Fruit fly (Drosophila melanogaster): ENCODE results near the gene JMJD7.

Gene JMJD7

dm6 chr3L:13403141-13403867 is 46.8 kb downstream of the JMJD7 start (continued):
- no peak for TF ChIP-seq nom (GFP tag; optimal IDR thresholded peaks at IDR 0.05)
- TF ChIP-seq TFAM (GFP tag; optimal IDR thresholded peaks at IDR 0.05), result no peak
- no peak for TF ChIP-seq CG10654 (GFP tag; optimal IDR thresholded peaks at IDR 0.05)
- 0 out of 2 replicates have a peak, but pooled peaks have one; percentile 23 for TF ChIP-seq vvl (GFP tag; IDR thresholded peaks at IDR 0.05)
- no peak for TF ChIP-seq Optix (GFP tag; IDR thresholded peaks at IDR 0.05)
- no peak for TF ChIP-seq Atf-2 (GFP tag; optimal IDR thresholded peaks at IDR 0.05)
- TF ChIP-seq chn (GFP tag; optimal IDR thresholded peaks at IDR 0.05), result peak; percentile 2
- TF ChIP-seq CG8089 (GFP tag; optimal IDR thresholded peaks at IDR 0.05), result no peak
- no peak for TF ChIP-seq CG13296 (GFP tag; optimal IDR thresholded peaks at IDR 0.05)
- no peak for TF ChIP-seq CG17328 (GFP tag; IDR thresholded peaks at IDR 0.05)
- TF ChIP-seq ase (GFP tag; IDR thresholded peaks at IDR 0.05), result no peak
- TF ChIP-seq CG17612 (GFP tag; IDR thresholded peaks at IDR 0.05), result no peak
- TF ChIP-seq da (GFP tag; optimal IDR thresholded peaks at IDR 0.05), result no peak
- TF ChIP-seq CG7839 (tag; optimal IDR thresholded peaks at IDR 0.05), result peak; percentile 29
- no peak; the same call in 1 of the 2 replicates for TF ChIP-seq lmd (GFP tag; IDR thresholded peaks at IDR 0.05)
- TF ChIP-seq CG3281 (GFP tag; optimal IDR thresholded peaks at IDR 0.05), result no peak
- no peak for TF ChIP-seq Hr3 (GFP tag; optimal IDR thresholded peaks at IDR 0.05)
- TF ChIP-seq Asciz (GFP tag; optimal IDR thresholded peaks at IDR 0.05), result peak; percentile 3
- no peak for TF ChIP-seq CG5953 (GFP tag; IDR thresholded peaks at IDR 0.05)
- no peak for TF ChIP-seq al (GFP tag; IDR thresholded peaks at IDR 0.05)
- no peak for TF ChIP-seq crol (GFP tag; IDR thresholded peaks at IDR 0.05)
- TF ChIP-seq CG10209 (GFP tag; optimal IDR thresholded peaks at IDR 0.05), result no peak
- TF ChIP-seq CG4404 (GFP tag; IDR thresholded peaks at IDR 0.05), result peak; percentile 46
- no peak for TF ChIP-seq org-1 (GFP tag; optimal IDR thresholded peaks at IDR 0.05)
- no peak for TF ChIP-seq Dref (GFP tag; IDR thresholded peaks at IDR 0.05)
- TF ChIP-seq Lpt (GFP tag; optimal IDR thresholded peaks at IDR 0.05), result no peak
- TF ChIP-seq cas (GFP tag; IDR thresholded peaks at IDR 0.05), result no peak
- TF ChIP-seq CG15073 (GFP tag; optimal IDR thresholded peaks at IDR 0.05), result no peak
- no peak for TF ChIP-seq E2f2 (GFP tag; IDR thresholded peaks at IDR 0.05)
- no peak for TF ChIP-seq yki (optimal IDR thresholded peaks at IDR 0.05)
- TF ChIP-seq stwl (tag; optimal IDR thresholded peaks at IDR 0.05), result no peak
- no peak for TF ChIP-seq kni (GFP tag; optimal IDR thresholded peaks at IDR 0.05)
- TF ChIP-seq CG2199 (GFP tag; IDR thresholded peaks at IDR 0.05), result no peak
- no peak for TF ChIP-seq vfl (GFP tag; optimal IDR thresholded peaks at IDR 0.05)
- TF ChIP-seq B-H2 (GFP tag; optimal IDR thresholded peaks at IDR 0.05), result no peak
- no peak for TF ChIP-seq Spps (tag; optimal IDR thresholded peaks at IDR 0.05)
- TF ChIP-seq Dll (GFP tag; IDR thresholded peaks at IDR 0.05; ENCODE audit: partially characterized antibody), result no peak
- no peak for TF ChIP-seq Usf (GFP tag; optimal IDR thresholded peaks at IDR 0.05)
- no peak for TF ChIP-seq peb (GFP tag; IDR thresholded peaks at IDR 0.05)
- TF ChIP-seq CG6791 (GFP tag; IDR thresholded peaks at IDR 0.05; ENCODE audit: partially characterized antibody), result no peak
- no peak for TF ChIP-seq wdn (GFP tag; IDR thresholded peaks at IDR 0.05)
- no peak for TF ChIP-seq emc (GFP tag; optimal IDR thresholded peaks at IDR 0.05)
- no peak for TF ChIP-seq CG2202 (tag; optimal IDR thresholded peaks at IDR 0.05)
- no peak for TF ChIP-seq CG14014 (GFP tag; IDR thresholded peaks at IDR 0.05)
- TF ChIP-seq insv (GFP tag; optimal IDR thresholded peaks at IDR 0.05), result no peak
- TF ChIP-seq wor (GFP tag; IDR thresholded peaks at IDR 0.05), result no peak
- no peak for TF ChIP-seq CG16779 (GFP tag; IDR thresholded peaks at IDR 0.05)
- TF ChIP-seq HmgZ (tag; optimal IDR thresholded peaks at IDR 0.05), result no peak
- peak; percentile 57 for TF ChIP-seq CG15696 (tag; optimal IDR thresholded peaks at IDR 0.05)
- TF ChIP-seq pzg (GFP tag; optimal IDR thresholded peaks at IDR 0.05), result no peak
- TF ChIP-seq Ptx1 (GFP tag; IDR thresholded peaks at IDR 0.05), result no peak
- TF ChIP-seq pb (GFP tag; optimal IDR thresholded peaks at IDR 0.05), result no peak

Data from whole organism, embryonic.